Worm (Caenorhabditis elegans): ENCODE data around the gene K03A1.4.

K03A1.4 gene

ce11 chrX:7340915-7341559 is 42.5 kb upstream of the K03A1.4 start, which contains the start of gene C07D8.6 (continued):
- TF ChIP-seq mdl-1 (tag; optimal IDR thresholded peaks at IDR 0.05) (peak in 1 of 2 experiments; percentile 50), unc-39 (tag; optimal IDR thresholded peaks at IDR 0.05) (no peak), lin-1 (GFP tag; IDR thresholded peaks at IDR 0.05) (peak; percentile 77), ZK337.2 (GFP tag; IDR thresholded peaks at IDR 0.05) (no peak), mxl-3 (GFP tag; optimal IDR thresholded peaks at IDR 0.05) (peak; percentile 82), hmg-1.1 (GFP tag; IDR thresholded peaks at IDR 0.05) (no peak), nhr-77 (tag; optimal IDR thresholded peaks at IDR 0.05) (peak; percentile 70), nhr-6 (tag; optimal IDR thresholded peaks at IDR 0.05) (peak; percentile 60)

- TF ChIP-seq unc-62 (GFP tag; optimal IDR thresholded peaks at IDR 0.05 in 1 of 2) (peak in 1 of 2 experiments; percentile 3), unc-62 (tag; optimal IDR thresholded peaks at IDR 0.05) (no peak), dmd-8 (GFP tag; IDR thresholded peaks at IDR 0.05) (no peak), hif-1 (tag; optimal IDR thresholded peaks at IDR 0.05) (peak in 1 of 2 experiments; percentile 10), hlh-30 (tag; optimal IDR thresholded peaks at IDR 0.05; ENCODE audit: insufficient read depth) (peak; percentile 12), pha-4 (GFP tag; IDR thresholded peaks at IDR 0.05) (no peak), pha-4 (tag; optimal IDR thresholded peaks at IDR 0.05) (no peak), egl-27 (tag; optimal IDR thresholded peaks at IDR 0.05) (no peak), ceh-62 (tag; optimal IDR thresholded peaks at IDR 0.05) (no peak), nhr-76 (tag; optimal IDR thresholded peaks at IDR 0.05) (no peak), attf-4 (tag; optimal IDR thresholded peaks at IDR 0.05) (no peak), egl-43 (GFP tag; IDR thresholded peaks at IDR 0.05) (peak; percentile 46; the same call in 1 of the 2 replicates), nhr-111 (GFP tag; optimal IDR thresholded peaks at IDR 0.05) (no peak), ces-1 (GFP tag; optimal IDR thresholded peaks at IDR 0.05) (no peak), daf-12 (tag; optimal IDR thresholded peaks at IDR 0.05) (no peak), ceh-20 (GFP tag; IDR thresholded peaks at IDR 0.05) (no peak), fos-1 (tag; optimal IDR thresholded peaks at IDR 0.05) (no peak), dpl-1 (GFP tag; optimal IDR thresholded peaks at IDR 0.05) (peak; percentile 30), ceh-44 (GFP tag; IDR thresholded peaks at IDR 0.05) (no peak), lim-7 (GFP tag; IDR thresholded peaks at IDR 0.05) (no peak), duxl-1 (tag; optimal IDR thresholded peaks at IDR 0.05; ENCODE audit: poor library complexity) (peak; percentile 36), Y105C5A.15 (GFP tag; IDR thresholded peaks at IDR 0.05) (no peak), zip-11 (GFP tag; IDR thresholded peaks at IDR 0.05) (no peak), Y75B8A.6 (GFP tag; IDR thresholded peaks at IDR 0.05) (no peak), mes-2 (tag; optimal IDR thresholded peaks at IDR 0.05; ENCODE audit: poor library complexity, severe bottlenecking) (peak; percentile 56), set-16 (GFP tag; IDR thresholded peaks at IDR 0.05) (no peak)
Measured at ce11 chrX:7340394-7340793, 41.8 kb upstream of the K03A1.4 start.

DNA sequence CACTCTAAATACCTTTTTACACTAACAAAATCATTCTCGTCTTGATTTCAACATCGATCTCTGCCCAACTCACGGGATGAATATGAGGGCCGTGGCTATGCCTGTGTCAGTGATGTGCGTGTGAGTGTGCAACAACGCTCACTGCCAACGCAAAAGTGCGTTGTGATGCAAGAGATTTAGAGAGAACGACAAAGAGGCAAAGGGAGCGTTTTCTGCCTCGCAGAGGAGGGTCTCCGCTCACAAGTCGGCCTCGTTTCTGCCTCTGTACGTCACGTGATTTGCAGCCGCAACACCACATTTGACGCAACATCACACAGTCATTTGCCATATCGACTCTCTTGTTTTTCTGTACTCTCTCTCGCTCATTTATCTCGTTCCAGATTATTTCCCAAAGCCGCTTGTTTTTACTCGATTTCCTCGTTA is 35.8 kb upstream of the K03A1.4 start, which contains the start of gene epg-7:
Gene epg-7, plus strand, starts transcription at position 413 of the 423 bp plus-strand sequence.
- TF ChIP-seq ceh-20 (GFP tag; IDR thresholded peaks at IDR 0.05) (peak; percentile 94), mxl-2 (GFP tag; conservative IDR thresholded peaks at IDR 0.05) (peak; percentile 72), Y75B8A.6 (GFP tag; IDR thresholded peaks at IDR 0.05) (no peak), F37D6.2 (tag; optimal IDR thresholded peaks at IDR 0.05) (peak; percentile 88), fkh-10 (GFP tag; optimal IDR thresholded peaks at IDR 0.05) (peak; percentile 95), ces-1 (GFP tag; optimal IDR thresholded peaks at IDR 0.05) (peak; percentile 55), ceh-62 (tag; optimal IDR thresholded peaks at IDR 0.05) (no peak), spr-1 (tag; optimal IDR thresholded peaks at IDR 0.05) (peak; percentile 79), F49E8.2 (tag; optimal IDR thresholded peaks at IDR 0.05; ENCODE audit: borderline replicate concordance) (no peak), daf-16 (GFP tag; optimal IDR thresholded peaks at IDR 0.05) (peak; percentile 41 to 94), daf-16 (tag; optimal IDR thresholded peaks at IDR 0.05) (peak; percentile 83), jun-1 (tag; optimal IDR thresholded peaks at IDR 0.05) (peak; percentile 83), Y48G9A.11 (GFP tag; IDR thresholded peaks at IDR 0.05) (no peak), nhr-111 (GFP tag; optimal IDR thresholded peaks at IDR 0.05) (no peak), nhr-77 (tag; optimal IDR thresholded peaks at IDR 0.05) (peak; percentile 62), lin-13 (GFP tag; optimal IDR thresholded peaks at IDR 0.05) (peak; percentile 91), ztf-11 (tag; optimal IDR thresholded peaks at IDR 0.05) (no peak), snpc-4 (tag; optimal IDR thresholded peaks at IDR 0.05) (no peak), nhr-48 (tag; optimal IDR thresholded peaks at IDR 0.05) (peak; percentile 88), dmd-9 (GFP tag; IDR thresholded peaks at IDR 0.05) (peak; percentile 69), mdl-1 (tag; optimal IDR thresholded peaks at IDR 0.05) (peak; percentile 80 to 96), rbr-2 (tag; optimal IDR thresholded peaks at IDR 0.05) (peak; percentile 96)
